Worm (Caenorhabditis elegans) whole organism, L2 larva: ENCODE measurements around the gene B0001.8.

Experiments
- C34F6.9 ChIP-seq: fragments of 150-350 bp; optimal IDR thresholded peaks from 2 replicates; lab custom pipeline; 2014; ENCODE audit warnings: missing biosample characterization, missing genetic modification characterization
- F13H6.1 ChIP-seq: sonication (generic microtip); optimal IDR thresholded peaks from 2 replicates; lab custom pipeline; 2016; ENCODE audit warnings: missing genetic modification characterization, missing compliant biosample characterization
- R02D3.7 ChIP-seq: fragments of 150-350 bp; optimal IDR thresholded peaks from 2 replicates; lab custom pipeline; 2014; ENCODE audit warnings: missing biosample characterization, missing genetic modification characterization
- ZK546.5 ChIP-seq: sonication (generic microtip); optimal IDR thresholded peaks from 2 replicates; lab custom pipeline; 2017; ENCODE audit warnings: missing biosample characterization, missing genetic modification characterization
- aly-2 ChIP-seq: fragments of 150-350 bp; optimal IDR thresholded peaks from 2 replicates; lab custom pipeline; 2014; ENCODE audit warnings: missing biosample characterization, missing genetic modification characterization
- blmp-1 ChIP-seq: sonication (generic microtip); optimal IDR thresholded peaks from 2 replicates; lab custom pipeline; 2017; ENCODE audit warnings: missing genetic modification characterization, mild to moderate bottlenecking, missing compliant biosample characterization, antibody characterized with exemption, moderate library complexity; ENCODE audit not compliant: insufficient read depth
- ceh-16 ChIP-seq: fragments of 150-350 bp; optimal IDR thresholded peaks from 2 replicates; lab custom pipeline; 2014; ENCODE audit warnings: missing biosample characterization, missing genetic modification characterization
- ceh-82 ChIP-seq: fragments of 150-350 bp; optimal IDR thresholded peaks from 2 replicates; lab custom pipeline; 2014; ENCODE audit warnings: missing biosample characterization, missing genetic modification characterization
- egl-27 ChIP-seq: sonication (generic microtip); optimal IDR thresholded peaks from 3 replicates; lab custom pipeline; 2017; ENCODE audit warnings: missing biosample characterization, missing genetic modification reagents, missing genetic modification characterization
- fos-1 ChIP-seq: fragments of 150-350 bp; optimal IDR thresholded peaks from 2 replicates; lab custom pipeline; 2014; ENCODE audit warnings: missing biosample characterization, missing genetic modification characterization
- gmeb-1 ChIP-seq: fragments of 150-350 bp; optimal IDR thresholded peaks from 2 replicates; lab custom pipeline; 2014; ENCODE audit warnings: missing biosample characterization, missing genetic modification characterization
- lin-11 ChIP-seq: fragments of 150-350 bp; sonication (generic microtip); optimal IDR thresholded peaks from 2 replicates; lab custom pipeline; 2014; ENCODE audit warnings: missing biosample characterization, missing genetic modification characterization, inconsistent platforms, mixed read lengths
- lin-13 ChIP-seq: fragments of 150-350 bp; optimal IDR thresholded peaks from 2 replicates; lab custom pipeline; 2014; ENCODE audit warnings: missing biosample characterization, missing genetic modification reagents, missing genetic modification characterization
- lsy-2 ChIP-seq, 2 experiments: fragments of 150-350 bp in 1 of 2; sonication (generic microtip) in 1 of 2; optimal IDR thresholded peaks; 2 replicates each; lab custom pipeline; 2014 to 2017; ENCODE audit warnings: missing biosample characterization in 2 of 2, missing genetic modification characterization in 2 of 2
- mbf-1 ChIP-seq: sonication (generic microtip); optimal IDR thresholded peaks from 2 replicates; lab custom pipeline; 2017; ENCODE audit warnings: missing biosample characterization, missing genetic modification characterization
- nhr-10 ChIP-seq: sonication (generic microtip); optimal IDR thresholded peaks from 2 replicates; lab custom pipeline; 2017; ENCODE audit warnings: missing biosample characterization, missing genetic modification characterization
- nhr-11 ChIP-seq: fragments of 150-350 bp; optimal IDR thresholded peaks from 2 replicates; lab custom pipeline; 2014; ENCODE audit warnings: missing biosample characterization, missing genetic modification characterization
- nhr-12 ChIP-seq: fragments of 150-350 bp; optimal IDR thresholded peaks from 2 replicates; lab custom pipeline; 2014; ENCODE audit warnings: missing biosample characterization, missing genetic modification characterization
- nhr-129 ChIP-seq: fragments of 150-350 bp; optimal IDR thresholded peaks from 2 replicates; lab custom pipeline; 2014; ENCODE audit warnings: missing biosample characterization, missing genetic modification characterization
- nhr-23 ChIP-seq: fragments of 150-350 bp; optimal IDR thresholded peaks from 2 replicates; lab custom pipeline; 2014; ENCODE audit warnings: missing biosample characterization, missing genetic modification reagents, missing genetic modification characterization
- nhr-237 ChIP-seq: fragments of 150-350 bp; optimal IDR thresholded peaks from 2 replicates; lab custom pipeline; 2014; ENCODE audit warnings: missing biosample characterization, missing genetic modification characterization
- nhr-25 ChIP-seq: fragments of 150-350 bp; sonication (generic microtip); optimal IDR thresholded peaks from 3 replicates; lab custom pipeline; 2014; ENCODE audit warnings: missing biosample characterization, missing genetic modification characterization
- nhr-6 ChIP-seq: fragments of 150-350 bp; optimal IDR thresholded peaks from 2 replicates; lab custom pipeline; 2014; ENCODE audit warnings: missing biosample characterization, missing genetic modification characterization
- nhr-77 ChIP-seq: fragments of 150-350 bp; optimal IDR thresholded peaks from 2 replicates; lab custom pipeline; 2014; ENCODE audit warnings: missing biosample characterization, missing genetic modification characterization
- sem-4 ChIP-seq: fragments of 150-350 bp; optimal IDR thresholded peaks from 2 replicates; lab custom pipeline; 2014; ENCODE audit warnings: missing biosample characterization, missing genetic modification reagents, missing genetic modification characterization
- skn-1 ChIP-seq: sonication (generic microtip); optimal IDR thresholded peaks from 2 replicates; lab custom pipeline; 2017; ENCODE audit warnings: missing biosample characterization, missing genetic modification characterization
- sma-3 ChIP-seq: sonication (generic microtip); optimal IDR thresholded peaks from 2 replicates; lab custom pipeline; 2016; ENCODE audit warnings: missing genetic modification reagents, missing genetic modification characterization, missing compliant biosample characterization
- sma-9 ChIP-seq, 2 experiments: fragments of 150-350 bp in 1 of 2; sonication (generic microtip) in 1 of 2; optimal IDR thresholded peaks; 2 replicates each; lab custom pipeline; 2014 to 2016; ENCODE audit warnings: missing genetic modification characterization in 2 of 2, mild to moderate bottlenecking in 1 of 2, missing biosample characterization in 1 of 2, missing compliant biosample characterization in 1 of 2, missing genetic modification reagents in 1 of 2, moderate library complexity in 1 of 2
- unc-39 ChIP-seq: fragments of 150-350 bp; optimal IDR thresholded peaks from 2 replicates; lab custom pipeline; 2014; ENCODE audit warnings: missing biosample characterization, missing genetic modification characterization
- unc-55 ChIP-seq: fragments of 150-350 bp; sonication (generic microtip); optimal IDR thresholded peaks from 3 replicates; lab custom pipeline; 2014; ENCODE audit warnings: missing biosample characterization, missing genetic modification reagents, missing genetic modification characterization
- ztf-1 ChIP-seq: fragments of 200-800 bp; sonication (Bioruptor generic); conservative IDR thresholded peaks from 2 replicates; pipeline ENCODE4 v1.3.6; 2022; ENCODE audit warnings: missing genetic modification characterization, missing compliant biosample characterization
- ztf-11 ChIP-seq: sonication (generic microtip); optimal IDR thresholded peaks from 2 replicates; lab custom pipeline; 2017; ENCODE audit warnings: missing biosample characterization, missing genetic modification characterization
- ztf-4 ChIP-seq: fragments of 150-350 bp; optimal IDR thresholded peaks from 2 replicates; lab custom pipeline; 2014; ENCODE audit warnings: missing biosample characterization, missing genetic modification characterization

The B0001.8 gene

ce11 chrIV:12113056-12113455 is 27.8 kb downstream of the B0001.8 start:
- TF ChIP-seq nhr-10 (tag; lab: Kevin White, UChicago) (no peak), gmeb-1 (tag; lab: Kevin White, UChicago) (no peak), R02D3.7 (tag; lab: Kevin White, UChicago) (no peak), sma-3 (GFP tag; lab: Kevin White, UChicago) (no peak), sma-9 (GFP tag; optimal IDR thresholded peaks at IDR 0.05; lab: Kevin White, UChicago) (no peak), sma-9 (tag; optimal IDR thresholded peaks at IDR 0.05; lab: Kevin White, UChicago) (no peak), ztf-11 (tag; lab: Kevin White, UChicago) (no peak), nhr-23 (tag; lab: Kevin White, UChicago) (no peak), fos-1 (tag; lab: Kevin White, UChicago) (no peak), nhr-77 (tag; lab: Kevin White, UChicago) (no peak), nhr-129 (tag; lab: Kevin White, UChicago) (peak; percentile 94), nhr-12 (no peak), sem-4 (tag; lab: Kevin White, UChicago) (no peak), nhr-11 (tag; lab: Kevin White, UChicago) (no peak), mbf-1 (no peak), F13H6.1 (tag; lab: Kevin White, UChicago) (peak; percentile 63), ztf-1 (GFP tag; lab: Robert Waterston, UW) (no peak), lsy-2 (tag; optimal IDR thresholded peaks at IDR 0.05; lab: Kevin White, UChicago) (peak in 1 of 2 experiments; percentile 23), nhr-237 (tag; lab: Kevin White, UChicago) (no peak), ZK546.5 (no peak), lin-11 (tag; lab: Kevin White, UChicago) (no peak), ceh-82 (tag; lab: Kevin White, UChicago) (no peak), C34F6.9 (tag; lab: Kevin White, UChicago) (peak; percentile 35), egl-27 (no peak), nhr-25 (tag; lab: Kevin White, UChicago) (no peak)

ce11 chrIV:12111477-12111876 is 29.4 kb downstream of the B0001.8 start, which contains the start of gene dlc-2:
dlc-2 (minus strand) TSS chrIV:12111577.
- TF ChIP-seq nhr-77 (tag; lab: Kevin White, UChicago) (no peak), ceh-82 (tag; lab: Kevin White, UChicago) (no peak), ZK546.5 (no peak), ztf-1 (GFP tag; lab: Robert Waterston, UW) (no peak), lsy-2 (tag; optimal IDR thresholded peaks at IDR 0.05; lab: Kevin White, UChicago) (no peak)

ce11 chrIV:12110339-12110738 is 30.5 kb downstream of the B0001.8 start, which contains the start of gene col-129:
col-129 (minus strand) TSS chrIV:12110439.
- TF ChIP-seq ceh-82 (tag; lab: Kevin White, UChicago) (no peak), nhr-77 (tag; lab: Kevin White, UChicago) (no peak), ceh-16 (tag; lab: Kevin White, UChicago) (no peak), nhr-11 (tag; lab: Kevin White, UChicago) (no peak), unc-39 (tag; lab: Kevin White, UChicago) (no peak), sma-9 (GFP tag; optimal IDR thresholded peaks at IDR 0.05; lab: Kevin White, UChicago) (no peak), sma-9 (tag; optimal IDR thresholded peaks at IDR 0.05; lab: Kevin White, UChicago) (no peak), blmp-1 (tag; lab: Kevin White, UChicago) (no peak), nhr-10 (tag; lab: Kevin White, UChicago) (no peak)

- TF ChIP-seq unc-55 (GFP tag; lab: Kevin White, UChicago) (no peak), sma-3 (GFP tag; lab: Kevin White, UChicago) (no peak), nhr-25 (tag; lab: Kevin White, UChicago) (no peak), skn-1 (tag; lab: Kevin White, UChicago) (no peak), ztf-4 (tag; lab: Kevin White, UChicago) (no peak), ztf-1 (GFP tag; lab: Robert Waterston, UW) (no peak), aly-2 (tag; lab: Kevin White, UChicago) (no peak), nhr-237 (tag; lab: Kevin White, UChicago) (no peak), gmeb-1 (tag; lab: Kevin White, UChicago) (no peak), lin-13 (GFP tag; lab: Kevin White, UChicago) (no peak), nhr-23 (tag; lab: Kevin White, UChicago) (no peak), R02D3.7 (tag; lab: Kevin White, UChicago) (no peak), ztf-11 (tag; lab: Kevin White, UChicago) (no peak), nhr-6 (tag; lab: Kevin White, UChicago) (no peak), fos-1 (tag; lab: Kevin White, UChicago) (no peak)
These were observed 31.1 kb downstream of the B0001.8 start for ce11 chrIV:12109743-12110142.
